Fruit fly (Drosophila melanogaster) whole organism, adult: ENCODE data around the gene Pitslre.

Experiments
- CG11617 ChIP-seq: fragments of 200-800 bp; sonication (Bioruptor generic); optimal IDR thresholded peaks from 2 replicates; lab custom pipeline; 2017; ENCODE audit warnings: mild to moderate bottlenecking, missing biosample characterization, missing genetic modification reagents, missing genetic modification characterization
- CG12768 ChIP-seq: fragments of 200-800 bp; sonication (Bioruptor generic); optimal IDR thresholded peaks from 2 replicates; lab custom pipeline; 2017; ENCODE audit warnings: missing biosample characterization, missing genetic modification characterization, mild to moderate bottlenecking, moderate library complexity, missing genetic modification reagents
- CG14711 ChIP-seq: fragments of 200-800 bp; sonication (Bioruptor generic); optimal IDR thresholded peaks from 2 replicates; lab custom pipeline; 2018; ENCODE audit warnings: missing biosample characterization, mild to moderate bottlenecking, missing genetic modification characterization, moderate library complexity
- CG1620 ChIP-seq: fragments of 200-800 bp; sonication (Bioruptor generic); optimal IDR thresholded peaks from 2 replicates; lab custom pipeline; 2016; ENCODE audit warnings: missing biosample characterization, missing genetic modification characterization
- CG33017 ChIP-seq: fragments of 200-800 bp; sonication (Bioruptor generic); optimal IDR thresholded peaks from 2 replicates; lab custom pipeline; 2018; ENCODE audit warnings: missing biosample characterization, mild to moderate bottlenecking, missing genetic modification characterization, moderate library complexity
- CG5204 ChIP-seq: fragments of 200-800 bp; sonication (Bioruptor generic); optimal IDR thresholded peaks from 2 replicates; lab custom pipeline; 2016; ENCODE audit warnings: missing biosample characterization, missing genetic modification characterization
- CG7045 ChIP-seq: fragments of 200-800 bp; sonication (Bioruptor generic); optimal IDR thresholded peaks from 2 replicates; lab custom pipeline; 2017; ENCODE audit warnings: missing biosample characterization, mild to moderate bottlenecking, missing genetic modification characterization
- CG7101 ChIP-seq: fragments of 200-800 bp; sonication (Bioruptor generic); optimal IDR thresholded peaks from 2 replicates; lab custom pipeline; 2018; ENCODE audit warnings: missing biosample characterization, mild to moderate bottlenecking, missing genetic modification characterization, moderate library complexity
- Clk ChIP-seq: fragments of 200-800 bp; sonication (Bioruptor generic); optimal IDR thresholded peaks from 2 replicates; lab custom pipeline; 2017; ENCODE audit warnings: missing biosample characterization, missing genetic modification characterization
- Crg-1 ChIP-seq: fragments of 200-800 bp; sonication (Bioruptor generic); optimal IDR thresholded peaks from 2 replicates; lab custom pipeline; 2016; ENCODE audit warnings: missing biosample characterization, missing genetic modification characterization
- Hr96 ChIP-seq: fragments of 200-800 bp; sonication (Bioruptor generic); optimal IDR thresholded peaks from 2 replicates; lab custom pipeline; 2016; ENCODE audit warnings: missing biosample characterization, missing genetic modification characterization
- Mnt ChIP-seq: fragments of 200-800 bp; sonication (Bioruptor generic); optimal IDR thresholded peaks from 2 replicates; lab custom pipeline; 2016; ENCODE audit warnings: missing biosample characterization, mild to moderate bottlenecking, missing genetic modification characterization
- bab1 ChIP-seq: fragments of 200-800 bp; sonication (Bioruptor generic); optimal IDR thresholded peaks from 3 replicates; lab custom pipeline; 2019; ENCODE audit warnings: missing biosample characterization, mild to moderate bottlenecking, missing genetic modification characterization, moderate library complexity
- cic ChIP-seq: fragments of 200-800 bp; sonication (Bioruptor generic); optimal IDR thresholded peaks from 2 replicates; lab custom pipeline; 2017; ENCODE audit warnings: missing biosample characterization, mild to moderate bottlenecking, missing genetic modification characterization, moderate library complexity
- cnc ChIP-seq, 2 experiments: fragments of >200 bp; optimal IDR thresholded peaks; 2 replicates each; lab custom pipeline; 2017
- kay ChIP-seq: fragments of 200-800 bp; sonication (Bioruptor generic); peaks from one replicate; lab custom pipeline; 2016; ENCODE audit warnings: missing biosample characterization, missing genetic modification characterization, borderline replicate concordance
- ovo ChIP-seq: fragments of 200-800 bp; sonication (Bioruptor generic); optimal IDR thresholded peaks from 2 replicates; lab custom pipeline; 2016; ENCODE audit warnings: missing biosample characterization, missing genetic modification characterization
- pad ChIP-seq: fragments of 200-800 bp; sonication (Bioruptor generic); optimal IDR thresholded peaks from 3 replicates; lab custom pipeline; 2017; ENCODE audit warnings: missing biosample characterization, missing genetic modification characterization, mild to moderate bottlenecking, moderate library complexity, missing genetic modification reagents
- tj ChIP-seq: fragments of 200-800 bp; sonication (Bioruptor generic); optimal IDR thresholded peaks from 3 replicates; lab custom pipeline; 2017; ENCODE audit warnings: missing biosample characterization, mild to moderate bottlenecking, missing genetic modification characterization, moderate library complexity
- toe ChIP-seq: fragments of 200-800 bp; sonication (Bioruptor generic); optimal IDR thresholded peaks from 2 replicates; lab custom pipeline; 2016; ENCODE audit warnings: missing biosample characterization, missing genetic modification characterization

Gene Pitslre

DNA sequence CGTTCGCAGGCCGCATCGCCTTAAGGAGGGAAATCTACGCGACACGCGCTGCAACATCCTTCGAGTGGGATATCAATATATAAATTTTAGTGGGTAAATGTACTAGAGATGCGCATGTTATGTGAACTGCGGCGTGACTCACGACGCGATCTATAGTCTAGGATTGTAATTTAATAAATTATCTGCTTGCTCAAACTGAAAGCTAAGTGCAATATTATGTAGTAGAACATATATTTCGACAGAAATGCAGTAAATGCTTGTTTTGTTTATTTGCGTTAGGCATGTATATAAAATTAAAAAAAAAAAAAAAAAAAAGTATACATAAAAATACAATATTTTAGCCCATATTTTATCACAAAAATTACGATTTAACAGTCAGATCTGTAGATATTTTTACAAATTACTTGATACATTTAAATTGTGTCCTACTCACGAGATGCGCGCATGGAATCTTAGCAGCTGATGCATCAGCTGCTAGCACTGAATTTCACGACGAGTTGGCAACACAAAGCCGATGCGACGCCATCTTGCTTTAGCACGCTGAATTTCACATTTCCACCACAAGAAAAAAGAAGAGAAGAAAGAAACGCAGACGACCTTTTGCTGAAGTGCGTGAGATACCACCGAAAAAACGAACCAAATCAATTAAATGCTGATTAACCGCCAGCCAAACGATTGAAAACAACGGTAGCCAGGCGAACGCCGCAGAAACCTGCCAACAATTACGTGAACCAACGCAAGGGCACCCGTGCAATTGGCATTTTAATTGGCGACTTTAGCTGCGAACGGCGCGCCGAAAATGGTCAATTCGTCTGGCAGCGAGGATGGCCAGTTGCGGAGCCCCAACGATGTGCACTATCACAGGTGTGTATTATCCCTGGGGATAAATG is at the start of gene Pitslre, which contains the start of gene CG4042:
TSS of gene Pitslre (plus strand) at position 528 of the 890 bp plus-strand sequence.
TSS of gene CG4042 (minus strand) at position 507 of the 890 bp plus-strand sequence.
- TF ChIP-seq ovo (GFP tag; lab: Kevin White, UChicago) (no peak), CG7045 (GFP tag; lab: Kevin White, UChicago) (no peak), Mnt (GFP tag; lab: Kevin White, UChicago) (peak; percentile 77), CG14711 (tag; lab: Kevin White, UChicago) (no peak), cnc (optimal IDR thresholded peaks at IDR 0.05; lab: Kevin White, UChicago) (no peak), pad (GFP tag; lab: Kevin White, UChicago) (no peak), CG33017 (tag; lab: Kevin White, UChicago) (no peak), tj (GFP tag; lab: Kevin White, UChicago) (peak; percentile 2), toe (GFP tag; lab: Kevin White, UChicago) (peak; percentile 63), Hr96 (GFP tag; lab: Kevin White, UChicago) (no peak), kay (GFP tag; lab: Kevin White, UChicago) (peak; percentile 66), bab1 (no peak), Crg-1 (peak; percentile 28), Clk (GFP tag; lab: Kevin White, UChicago) (no peak), CG7101 (tag; lab: Kevin White, UChicago) (peak; percentile 9), CG1620 (GFP tag; lab: Kevin White, UChicago) (peak; percentile 13)

DNA sequence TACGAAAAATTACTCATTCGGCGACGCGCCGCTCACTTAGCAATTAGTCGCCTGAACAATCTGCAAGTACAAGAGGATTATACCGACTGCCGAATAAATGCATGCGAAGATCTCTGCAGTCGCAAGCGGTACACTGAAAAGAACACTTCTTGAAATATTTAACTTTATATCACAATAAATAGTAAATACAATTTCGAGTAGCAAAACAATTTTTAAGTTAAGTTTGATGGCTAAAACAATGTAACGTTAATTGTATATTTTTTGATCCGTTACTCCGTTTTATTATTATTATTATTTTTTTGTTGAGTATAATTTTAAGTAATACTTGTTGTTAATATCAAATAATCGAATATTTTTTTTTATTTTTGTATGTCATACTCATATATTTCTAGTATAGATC is 41.9 kb upstream of the Pitslre start:
- no peak for TF ChIP-seq CG7045 (GFP tag; lab: Kevin White, UChicago)
- TF ChIP-seq CG14711 (tag; lab: Kevin White, UChicago) = no peak
- TF ChIP-seq Hr96 (GFP tag; lab: Kevin White, UChicago) = no peak
- TF ChIP-seq CG11617 = no peak
- no peak for TF ChIP-seq bab1

DNA sequence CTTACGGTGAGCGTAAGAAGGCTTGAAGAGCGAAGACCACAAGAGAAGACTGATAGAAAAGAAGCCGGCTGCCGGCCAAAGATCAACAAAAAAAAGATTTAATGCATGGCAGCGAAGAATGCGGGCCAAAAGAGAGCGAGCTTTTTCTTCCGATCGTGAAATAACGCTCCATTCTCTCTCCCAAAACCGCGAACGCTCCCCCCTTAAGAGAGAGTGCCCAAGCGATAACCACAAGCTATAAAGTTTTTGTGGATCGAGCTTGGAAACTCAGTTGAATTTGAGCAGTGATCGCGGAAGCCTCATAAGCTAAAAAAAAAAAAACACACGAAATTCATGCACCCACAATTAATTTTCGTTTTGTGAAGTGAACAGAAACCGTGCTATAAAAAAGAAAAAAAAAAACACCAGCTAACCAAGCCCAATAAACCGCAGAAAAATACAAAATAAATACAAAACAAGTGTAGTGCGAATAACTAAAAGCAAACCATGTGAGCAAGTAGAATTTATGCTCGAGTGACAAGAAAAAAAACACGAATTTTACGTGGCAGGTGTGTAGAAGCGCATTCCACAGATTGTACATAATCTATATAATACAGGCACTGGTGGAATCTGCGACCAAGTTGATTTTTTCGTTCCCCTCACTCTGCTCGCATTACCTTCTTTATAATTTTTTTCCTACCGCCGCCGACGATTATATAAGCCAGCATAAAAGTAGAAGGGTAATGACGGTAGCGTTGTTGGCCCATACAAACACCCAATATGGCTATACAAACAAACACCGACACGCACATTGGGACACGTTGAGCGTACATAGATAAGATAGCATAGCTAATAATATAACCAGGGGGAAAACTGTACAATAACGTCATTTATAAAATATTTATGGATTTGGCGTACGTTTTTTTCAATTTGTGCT is 40.7 kb upstream of the Pitslre start, which contains the start of gene CG13252:
TSS of gene CG13252 (plus strand) at position 269 of the 916 bp plus-strand sequence.
- TF ChIP-seq Mnt (GFP tag; lab: Kevin White, UChicago) (peak; percentile 27), Crg-1 (no peak), CG12768 (GFP tag; lab: Kevin White, UChicago) (peak; percentile 48), cic (GFP tag; lab: Kevin White, UChicago) (no peak), Clk (GFP tag; lab: Kevin White, UChicago) (no peak), CG14711 (tag; lab: Kevin White, UChicago) (no peak), CG1620 (GFP tag; lab: Kevin White, UChicago) (no peak), CG7101 (tag; lab: Kevin White, UChicago) (no peak), CG11617 (no peak), pad (GFP tag; lab: Kevin White, UChicago) (no peak), CG33017 (tag; lab: Kevin White, UChicago) (peak; percentile 4), CG7045 (GFP tag; lab: Kevin White, UChicago) (no peak), cnc (optimal IDR thresholded peaks at IDR 0.05; lab: Kevin White, UChicago) (no peak), Hr96 (GFP tag; lab: Kevin White, UChicago) (no peak), kay (GFP tag; lab: Kevin White, UChicago) (peak; percentile 48), CG5204 (GFP tag; lab: Kevin White, UChicago) (no peak), ovo (GFP tag; lab: Kevin White, UChicago) (no peak), toe (GFP tag; lab: Kevin White, UChicago) (peak; percentile 27), bab1 (peak; percentile 1), tj (GFP tag; lab: Kevin White, UChicago) (peak; percentile 32)

DNA sequence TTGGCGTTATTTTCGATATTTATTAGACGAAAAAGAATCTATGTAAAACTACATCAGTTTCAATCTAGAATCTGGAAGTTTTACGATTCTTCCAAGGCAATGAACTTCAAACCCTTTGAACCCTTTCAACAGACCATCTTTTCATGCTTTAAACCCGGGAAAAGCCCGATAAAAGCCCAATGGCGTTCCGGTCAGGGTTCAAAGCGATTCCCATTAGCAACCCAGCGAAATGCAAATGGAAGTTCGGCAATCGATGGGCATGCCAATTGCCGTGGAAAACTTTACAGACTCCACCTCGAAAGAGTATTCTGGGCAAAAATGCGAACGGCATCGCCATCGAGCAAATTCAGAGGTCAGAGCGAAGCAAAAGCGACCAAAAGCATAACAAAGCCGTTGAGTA is 38.8 kb upstream of the Pitslre start:
- TF ChIP-seq tj (GFP tag; lab: Kevin White, UChicago) (peak; percentile 37), Clk (GFP tag; lab: Kevin White, UChicago) (no peak), CG7101 (tag; lab: Kevin White, UChicago) (no peak), bab1 (no peak), CG5204 (GFP tag; lab: Kevin White, UChicago) (no peak), CG1620 (GFP tag; lab: Kevin White, UChicago) (no peak), CG12768 (GFP tag; lab: Kevin White, UChicago) (no peak), cnc (optimal IDR thresholded peaks at IDR 0.05; lab: Kevin White, UChicago) (no peak)

dm6 chr3L:20733530-20734257 is 37.6 kb upstream of the Pitslre start:
- TF ChIP-seq CG5204 (GFP tag; lab: Kevin White, UChicago) (no peak), tj (GFP tag; lab: Kevin White, UChicago) (peak; percentile 98)
